Worm (Caenorhabditis elegans) whole organism, early embryonic: Measurements from ENCODE around the gene swsn-7.

Source experiments
- F13C5.2 ChIP-seq: sonication (generic microtip); optimal IDR thresholded peaks from 2 replicates; lab custom pipeline; 2017; ENCODE audit warnings: mild to moderate bottlenecking, missing genetic modification characterization, inconsistent platforms, missing compliant biosample characterization
- aly-1 ChIP-seq: sonication (generic microtip); optimal IDR thresholded peaks from 2 replicates; lab custom pipeline; 2016; ENCODE audit warnings: missing genetic modification characterization, missing compliant biosample characterization
- ama-1 ChIP-seq: fragments of 150-350 bp; optimal IDR thresholded peaks from 2 replicates; lab custom pipeline; 2014
- ceh-13 ChIP-seq: fragments of 200-800 bp; sonication (Bioruptor generic); optimal IDR thresholded peaks from 2 replicates; lab custom pipeline; 2018; ENCODE audit warnings: mild to moderate bottlenecking, missing genetic modification characterization, missing compliant biosample characterization
- ceh-36 ChIP-seq: sonication (generic microtip); optimal IDR thresholded peaks from 2 replicates; lab custom pipeline; 2016; ENCODE audit warnings: missing genetic modification characterization, inconsistent platforms, missing compliant biosample characterization
- flt-1 ChIP-seq: fragments of 200-800 bp; sonication (Bioruptor generic); IDR thresholded peaks from 2 replicates; pipeline ENCODE4 v1.3.6; 2022; ENCODE audit warnings: missing genetic modification characterization, missing compliant biosample characterization
- hmbx-1 ChIP-seq: sonication (generic microtip); optimal IDR thresholded peaks from 2 replicates; lab custom pipeline; 2016; ENCODE audit warnings: mild to moderate bottlenecking, missing genetic modification characterization, missing compliant biosample characterization
- hmg-4 ChIP-seq: fragments of 200-800 bp; sonication (Bioruptor generic); optimal IDR thresholded peaks from 2 replicates; lab custom pipeline; 2018; ENCODE audit warnings: mild to moderate bottlenecking, missing genetic modification characterization, missing compliant biosample characterization
- hnd-1 ChIP-seq: sonication (generic microtip); optimal IDR thresholded peaks from 2 replicates; lab custom pipeline; 2016; ENCODE audit warnings: missing genetic modification characterization, missing compliant biosample characterization
- sea-1 ChIP-seq: fragments of 200-800 bp; sonication (Bioruptor generic); conservative IDR thresholded peaks from 2 replicates; pipeline ENCODE4 v1.3.6; 2022; ENCODE audit warnings: missing genetic modification characterization, missing compliant biosample characterization
- tbx-11 ChIP-seq: fragments of 200-800 bp; sonication (Bioruptor generic); IDR thresholded peaks from 2 replicates; pipeline ENCODE4 v1.3.6; 2022; ENCODE audit warnings: missing genetic modification characterization, missing compliant biosample characterization

ce11 chrII:8051330-8051729 is 23.8 kb upstream of the swsn-7 start:
- no peak for TF ChIP-seq F13C5.2 (tag; lab: Kevin White, UChicago)
- TF ChIP-seq hmg-4 (GFP tag; lab: Kevin White, UChicago), result no peak
- no peak for TF ChIP-seq ama-1
- no peak for TF ChIP-seq tbx-11 (GFP tag; lab: Robert Waterston, UW)
- TF ChIP-seq flt-1 (GFP tag; lab: Robert Waterston, UW), result no peak
- no peak for TF ChIP-seq ceh-13
- TF ChIP-seq ceh-36 (tag; lab: Kevin White, UChicago), result no peak
- TF ChIP-seq hmbx-1 (tag; lab: Kevin White, UChicago), result no peak
- TF ChIP-seq sea-1, result no peak
- no peak for TF ChIP-seq hnd-1
- TF ChIP-seq aly-1, result no peak
